Fruit fly (Drosophila melanogaster) whole organism, embryonic: ENCODE results near the gene Neu2.
A peak's percentile ranks its signal among the peaks of the same experiment; 100 is the strongest.

Experiments
- Abd-B ChIP-seq: fragments of 200-800 bp; sonication (Bioruptor generic); optimal IDR thresholded peaks from 2 replicates; lab custom pipeline; 2018; ENCODE audit warnings: missing biosample characterization, mild to moderate bottlenecking, missing genetic modification characterization, moderate library complexity
- Aef1 ChIP-seq: fragments of 200-800 bp; sonication (Bioruptor generic); IDR thresholded peaks from 3 replicates; pipeline ENCODE4 v1.3.6; 2022; ENCODE audit warnings: missing biosample characterization, missing genetic modification characterization
- Atf-2 ChIP-seq: fragments of 200-800 bp; sonication (Bioruptor generic); optimal IDR thresholded peaks from 2 replicates; lab custom pipeline; 2016; ENCODE audit warnings: missing biosample characterization, missing genetic modification characterization
- BEAF-32 ChIP-seq: fragments of 200-800 bp; sonication (Bioruptor generic); optimal IDR thresholded peaks from 3 replicates; lab custom pipeline; 2017; ENCODE audit warnings: missing biosample characterization, missing genetic modification characterization, mild to moderate bottlenecking, moderate library complexity, missing genetic modification reagents
- Bdp1 ChIP-seq: fragments of 200-800 bp; sonication (Bioruptor generic); optimal IDR thresholded peaks from 3 replicates; lab custom pipeline; 2016; ENCODE audit warnings: missing biosample characterization, missing genetic modification characterization
- BtbVII ChIP-seq: fragments of 200-800 bp; sonication (Bioruptor generic); optimal IDR thresholded peaks from 3 replicates; lab custom pipeline; 2017; ENCODE audit warnings: missing biosample characterization, mild to moderate bottlenecking, missing genetic modification characterization
- CG10147 ChIP-seq: fragments of 200-800 bp; sonication (Bioruptor generic); optimal IDR thresholded peaks from 2 replicates; lab custom pipeline; 2019; ENCODE audit warnings: missing biosample characterization, mild to moderate bottlenecking, missing genetic modification characterization, moderate library complexity
- CG1024 ChIP-seq: fragments of 200-800 bp; sonication (Bioruptor generic); IDR thresholded peaks from 2 replicates; pipeline ENCODE4 v1.3.6; 2022; ENCODE audit warnings: missing biosample characterization, missing genetic modification characterization
- CG10366 ChIP-seq: fragments of 200-800 bp; sonication (Bioruptor generic); IDR thresholded peaks from 2 replicates; pipeline ENCODE4 v1.3.6; 2022; ENCODE audit warnings: missing biosample characterization, missing genetic modification characterization
- CG10431 ChIP-seq: fragments of 200-800 bp; sonication (Bioruptor generic); optimal IDR thresholded peaks from 3 replicates; lab custom pipeline; 2018; ENCODE audit warnings: missing biosample characterization, mild to moderate bottlenecking, missing genetic modification characterization
- CG1529 ChIP-seq: fragments of 200-800 bp; sonication (Bioruptor generic); optimal IDR thresholded peaks from 3 replicates; lab custom pipeline; 2018; ENCODE audit warnings: missing biosample characterization, missing genetic modification characterization
- CG15479 ChIP-seq: fragments of 200-800 bp; sonication (Bioruptor generic); optimal IDR thresholded peaks from 3 replicates; lab custom pipeline; 2019; ENCODE audit warnings: missing biosample characterization, mild to moderate bottlenecking, missing genetic modification characterization, moderate library complexity
- CG15514 ChIP-seq: fragments of 200-800 bp; sonication (Bioruptor generic); optimal IDR thresholded peaks from 3 replicates; lab custom pipeline; 2017; ENCODE audit warnings: missing biosample characterization, missing genetic modification characterization, mild to moderate bottlenecking, moderate library complexity, missing genetic modification reagents
- CG15696 ChIP-seq: fragments of 200-800 bp; sonication (Bioruptor generic); optimal IDR thresholded peaks from 2 replicates; lab custom pipeline; 2019; ENCODE audit warnings: missing biosample characterization, mild to moderate bottlenecking, missing genetic modification characterization, moderate library complexity
- CG1647 ChIP-seq: fragments of 200-800 bp; sonication (Bioruptor generic); optimal IDR thresholded peaks from 3 replicates; lab custom pipeline; 2016; ENCODE audit warnings: missing biosample characterization, missing genetic modification characterization
- CG17361 ChIP-seq: fragments of 200-800 bp; sonication (Bioruptor generic); IDR thresholded peaks from 3 replicates; pipeline ENCODE4 v1.3.6; 2022; ENCODE audit warnings: missing biosample characterization, missing genetic modification characterization
- CG17802 ChIP-seq: fragments of 200-800 bp; sonication (Bioruptor generic); optimal IDR thresholded peaks from 2 replicates; lab custom pipeline; 2018; ENCODE audit warnings: missing biosample characterization, mild to moderate bottlenecking, missing genetic modification characterization, moderate library complexity
- CG18764 ChIP-seq: fragments of 200-800 bp; sonication (Bioruptor generic); optimal IDR thresholded peaks from 3 replicates; lab custom pipeline; 2016; ENCODE audit warnings: missing biosample characterization, missing genetic modification characterization
- CG2202 ChIP-seq: fragments of 200-800 bp; sonication (Bioruptor generic); optimal IDR thresholded peaks from 2 replicates; lab custom pipeline; 2018; ENCODE audit warnings: missing biosample characterization, mild to moderate bottlenecking, missing genetic modification characterization
- CG2678 ChIP-seq: fragments of 200-800 bp; sonication (Bioruptor generic); optimal IDR thresholded peaks from 3 replicates; lab custom pipeline; 2019; ENCODE audit warnings: missing biosample characterization, mild to moderate bottlenecking, missing genetic modification characterization, moderate library complexity
- CG30431 ChIP-seq: fragments of 200-800 bp; sonication (Bioruptor generic); optimal IDR thresholded peaks from 2 replicates; lab custom pipeline; 2017; ENCODE audit warnings: missing biosample characterization, missing genetic modification characterization
- CG3407 ChIP-seq: fragments of 200-800 bp; sonication (Bioruptor generic); optimal IDR thresholded peaks from 2 replicates; lab custom pipeline; 2018; ENCODE audit warnings: missing biosample characterization, mild to moderate bottlenecking, missing genetic modification characterization
- CG4328 ChIP-seq: fragments of 200-800 bp; sonication (Bioruptor generic); optimal IDR thresholded peaks from 3 replicates; lab custom pipeline; 2017; ENCODE audit warnings: missing biosample characterization, missing genetic modification reagents, missing genetic modification characterization
- CG4854 ChIP-seq: fragments of 200-800 bp; sonication (Bioruptor generic); optimal IDR thresholded peaks from 2 replicates; lab custom pipeline; 2016; ENCODE audit warnings: missing biosample characterization, missing genetic modification characterization, inconsistent platforms
- CG6654 ChIP-seq: fragments of 200-800 bp; sonication (Bioruptor generic); optimal IDR thresholded peaks from 2 replicates; lab custom pipeline; 2017; ENCODE audit warnings: missing biosample characterization, mild to moderate bottlenecking, missing genetic modification characterization
- CG8089 ChIP-seq: fragments of 200-800 bp; sonication (Bioruptor generic); optimal IDR thresholded peaks from 3 replicates; lab custom pipeline; 2016; ENCODE audit warnings: missing biosample characterization, missing genetic modification characterization
- Camta ChIP-seq: fragments of 200-800 bp; sonication (Bioruptor generic); optimal IDR thresholded peaks from 2 replicates; lab custom pipeline; 2016; ENCODE audit warnings: missing biosample characterization, missing genetic modification characterization
- D19A ChIP-seq: fragments of 200-800 bp; optimal IDR thresholded peaks from 3 replicates; lab custom pipeline; 2019; ENCODE audit warnings: missing biosample characterization, mild to moderate bottlenecking, missing genetic modification characterization, moderate library complexity
- Dfd ChIP-seq, 2 experiments: fragments of >200 bp; optimal IDR thresholded peaks; 2 replicates each; lab custom pipeline; 2017; ENCODE audit warnings: missing biosample characterization in 2 of 2, missing genetic modification characterization in 2 of 2
- HmgD ChIP-seq: fragments of 200-800 bp; sonication (Bioruptor generic); optimal IDR thresholded peaks from 3 replicates; lab custom pipeline; 2016; ENCODE audit warnings: missing biosample characterization, missing genetic modification characterization
- Nf-YA ChIP-seq: fragments of 200-800 bp; sonication (Bioruptor generic); IDR thresholded peaks from 2 replicates; pipeline ENCODE4 v1.3.6; 2022; ENCODE audit warnings: missing biosample characterization, missing genetic modification characterization
- Sox100B ChIP-seq: fragments of 200-800 bp; sonication (Bioruptor generic); optimal IDR thresholded peaks from 3 replicates; lab custom pipeline; 2018; ENCODE audit warnings: missing biosample characterization, mild to moderate bottlenecking, missing genetic modification characterization
- TFAM ChIP-seq: fragments of 200-800 bp; sonication (Bioruptor generic); optimal IDR thresholded peaks from 2 replicates; lab custom pipeline; 2017; ENCODE audit warnings: missing biosample characterization, missing genetic modification characterization, inconsistent platforms
- aop ChIP-seq: fragments of 200-800 bp; sonication (Bioruptor generic); IDR thresholded peaks from 2 replicates; pipeline ENCODE4 v1.3.6; 2022; ENCODE audit warnings: missing biosample characterization, missing genetic modification characterization
- ato ChIP-seq: fragments of 200-800 bp; sonication (Bioruptor generic); IDR thresholded peaks from 2 replicates; pipeline ENCODE4 v1.3.6; 2022; ENCODE audit warnings: missing biosample characterization, missing genetic modification characterization; ENCODE audit not compliant: partially characterized antibody
- chif ChIP-seq, 2 experiments: fragments of 200-800 bp; sonication (Bioruptor generic); optimal IDR thresholded peaks; 3 replicates each; lab custom pipeline; 2016; ENCODE audit warnings: missing biosample characterization in 2 of 2, missing genetic modification characterization in 2 of 2
- emc ChIP-seq: fragments of 200-800 bp; sonication (Bioruptor generic); optimal IDR thresholded peaks from 2 replicates; lab custom pipeline; 2016; ENCODE audit warnings: missing biosample characterization, missing genetic modification characterization
- fd96Cb ChIP-seq: fragments of 200-800 bp; sonication (Bioruptor generic); optimal IDR thresholded peaks from 2 replicates; lab custom pipeline; 2018; ENCODE audit warnings: missing biosample characterization, mild to moderate bottlenecking, missing genetic modification characterization, moderate library complexity
- grn ChIP-seq: fragments of 200-800 bp; sonication (Bioruptor generic); optimal IDR thresholded peaks from 3 replicates; lab custom pipeline; 2017; ENCODE audit warnings: missing biosample characterization, missing genetic modification characterization
- hkb ChIP-seq, 2 experiments: fragments of 200-800 bp in 1 of 2; fragments of >200 bp in 1 of 2; sonication (Bioruptor generic) in 1 of 2; IDR thresholded peaks in 1 of 2; optimal IDR thresholded peaks in 1 of 2; 2 replicates each; pipeline versions ENCODE4 v1.3.6 to Lab custom; 2017 to 2022; ENCODE audit warnings: missing biosample characterization in 1 of 2, missing genetic modification characterization in 1 of 2
- inv ChIP-seq: fragments of 200-800 bp; sonication (Bioruptor generic); IDR thresholded peaks from 2 replicates; pipeline ENCODE4 v1.3.6; 2022; ENCODE audit warnings: missing biosample characterization, missing genetic modification characterization; ENCODE audit not compliant: partially characterized antibody
- nerfin-2 ChIP-seq: fragments of 200-800 bp; sonication (Bioruptor generic); IDR thresholded peaks from 2 replicates; pipeline ENCODE4 v1.3.6; 2022; ENCODE audit warnings: missing biosample characterization, missing genetic modification characterization; ENCODE audit not compliant: partially characterized antibody
- onecut ChIP-seq: fragments of 200-800 bp; sonication (Bioruptor generic); IDR thresholded peaks from 2 replicates; pipeline ENCODE4 v1.3.6; 2022; ENCODE audit warnings: missing biosample characterization, missing genetic modification characterization
- org-1 ChIP-seq: fragments of 200-800 bp; sonication (Bioruptor generic); optimal IDR thresholded peaks from 2 replicates; lab custom pipeline; 2017; ENCODE audit warnings: missing biosample characterization, missing genetic modification characterization
- pb ChIP-seq: fragments of 200-800 bp; sonication (Bioruptor generic); optimal IDR thresholded peaks from 3 replicates; lab custom pipeline; 2016; ENCODE audit warnings: missing biosample characterization, missing genetic modification characterization
- repo ChIP-seq: fragments of 200-800 bp; sonication (Bioruptor generic); optimal IDR thresholded peaks from 2 replicates; lab custom pipeline; 2016; ENCODE audit warnings: missing biosample characterization, missing genetic modification characterization
- tll ChIP-seq, 2 experiments: fragments of 200-800 bp in 1 of 2; fragments of >200 bp in 1 of 2; sonication (Bioruptor generic) in 1 of 2; optimal IDR thresholded peaks; 2 replicates each; lab custom pipeline; 2017 to 2019; ENCODE audit warnings: missing biosample characterization in 2 of 2, missing genetic modification characterization in 2 of 2, mild to moderate bottlenecking in 1 of 2, moderate library complexity in 1 of 2
- tna ChIP-seq: fragments of 200-800 bp; sonication (Bioruptor generic); IDR thresholded peaks from 2 replicates; pipeline ENCODE4 v1.3.6; 2022; ENCODE audit warnings: missing biosample characterization, missing genetic modification characterization; ENCODE audit not compliant: partially characterized antibody
- toy ChIP-seq: fragments of 200-800 bp; sonication (Bioruptor generic); IDR thresholded peaks from 2 replicates; pipeline ENCODE4 v1.3.6; 2022; ENCODE audit warnings: missing biosample characterization, missing genetic modification characterization
- zen ChIP-seq: fragments of 200-800 bp; sonication (Bioruptor generic); optimal IDR thresholded peaks from 3 replicates; lab custom pipeline; 2018; ENCODE audit warnings: missing biosample characterization, mild to moderate bottlenecking, missing genetic modification characterization, moderate library complexity

Gene Neu2

dm6 chr3L:21441216-21441813 is 49.1 kb downstream of the Neu2 start, which contains the start of gene CG5664 (continued):
- TF ChIP-seq Abd-B (GFP tag; lab: Kevin White, UChicago), result no peak
- no peak for TF ChIP-seq repo (GFP tag; lab: Kevin White, UChicago)
- no peak for TF ChIP-seq CG2202
- peak; percentile 61 for TF ChIP-seq CG15514 (GFP tag; lab: Kevin White, UChicago)
- no peak for TF ChIP-seq CG1647 (GFP tag; lab: Kevin White, UChicago)
- TF ChIP-seq nerfin-2 (GFP tag; lab: Robert Waterston, UW), result peak; percentile 35; the same call in 1 of the 2 replicates
- TF ChIP-seq CG4854, result no peak
- no peak for TF ChIP-seq aop (GFP tag; lab: Robert Waterston, UW)
- TF ChIP-seq Atf-2 (GFP tag; lab: Kevin White, UChicago), result no peak
- peak; percentile 83 for TF ChIP-seq BEAF-32
- TF ChIP-seq Bdp1 (GFP tag; lab: Kevin White, UChicago), result no peak
- no peak for TF ChIP-seq BtbVII
- no peak for TF ChIP-seq CG2678 (tag; lab: Kevin White, UChicago)
- TF ChIP-seq Nf-YA (GFP tag; lab: Robert Waterston, UW), result no peak
- TF ChIP-seq CG17361 (GFP tag; lab: Robert Waterston, UW), result no peak
- 0 out of 2 replicates have a peak, but pooled peaks have one; percentile 36 for TF ChIP-seq ato
- no peak for TF ChIP-seq CG3407
- no peak for TF ChIP-seq CG17802 (tag; lab: Kevin White, UChicago)
- TF ChIP-seq grn, result no peak
- TF ChIP-seq CG1529 (GFP tag; lab: Kevin White, UChicago), result no peak
- TF ChIP-seq tna (GFP tag; lab: Robert Waterston, UW), result peak; percentile 68
- TF ChIP-seq CG4328 (GFP tag; lab: Kevin White, UChicago), result no peak
- TF ChIP-seq CG8089 (GFP tag; lab: Kevin White, UChicago), result no peak
- TF ChIP-seq HmgD (GFP tag; lab: Kevin White, UChicago), result no peak
- no peak for TF ChIP-seq CG10147 (GFP tag; lab: Kevin White, UChicago)
- TF ChIP-seq D19A (tag; lab: Kevin White, UChicago), result no peak
- no peak for TF ChIP-seq TFAM
- no peak for TF ChIP-seq pb (GFP tag; lab: Kevin White, UChicago)
- no peak for TF ChIP-seq onecut (GFP tag; lab: Robert Waterston, UW)
- TF ChIP-seq CG6654 (GFP tag; lab: Kevin White, UChicago), result no peak
- no peak for TF ChIP-seq CG15479 (GFP tag; lab: Kevin White, UChicago)
- no peak for TF ChIP-seq CG30431 (GFP tag; lab: Kevin White, UChicago)
- no peak for TF ChIP-seq org-1 (GFP tag; lab: Kevin White, UChicago)
- no peak for TF ChIP-seq Sox100B
- TF ChIP-seq zen (tag; lab: Kevin White, UChicago), result no peak
- TF ChIP-seq emc (GFP tag; lab: Kevin White, UChicago), result no peak
- TF ChIP-seq fd96Cb (tag; lab: Kevin White, UChicago), result no peak
- no peak for TF ChIP-seq CG18764 (GFP tag; lab: Kevin White, UChicago)
- no peak for TF ChIP-seq tll (GFP tag; optimal IDR thresholded peaks at IDR 0.05; lab: Kevin White, UChicago)
- TF ChIP-seq Dfd (GFP tag; optimal IDR thresholded peaks at IDR 0.05; lab: Kevin White, UChicago), result no peak
- TF ChIP-seq CG15696 (tag; lab: Kevin White, UChicago), result no peak
- TF ChIP-seq toy (GFP tag; lab: Robert Waterston, UW), result no peak
- TF ChIP-seq CG10366 (GFP tag; lab: Robert Waterston, UW), result no peak
- TF ChIP-seq CG10431 (GFP tag; lab: Kevin White, UChicago), result no peak
- TF ChIP-seq inv (GFP tag; lab: Robert Waterston, UW), result peak; percentile 76
- no peak for TF ChIP-seq chif (GFP tag; optimal IDR thresholded peaks at IDR 0.05; lab: Kevin White, UChicago)
- no peak for TF ChIP-seq Camta
- no peak for TF ChIP-seq Aef1 (GFP tag; lab: Robert Waterston, UW)
- no peak for TF ChIP-seq CG1024
- no peak for TF ChIP-seq hkb (optimal IDR thresholded peaks at IDR 0.05; lab: Kevin White, UChicago)
- TF ChIP-seq hkb (GFP tag; IDR thresholded peaks at IDR 0.05; lab: Robert Waterston, UW), result no peak
